Worm (Caenorhabditis elegans) whole organism, L1 larva: ENCODE results near the gene pmt-2.

Experiments used
- C16A3.4 ChIP-seq: fragments of 150-350 bp; optimal IDR thresholded peaks from 2 replicates; lab custom pipeline; 2014; ENCODE audit warnings: missing biosample characterization, missing genetic modification characterization
- F16B12.6 ChIP-seq: fragments of 150-350 bp; optimal IDR thresholded peaks from 2 replicates; lab custom pipeline; 2014; ENCODE audit warnings: missing biosample characterization, missing genetic modification characterization
- blmp-1 ChIP-seq: fragments of 150-350 bp; optimal IDR thresholded peaks from 2 replicates; lab custom pipeline; 2014; ENCODE audit warnings: missing biosample characterization, missing genetic modification characterization
- ceh-63 ChIP-seq: fragments of 200-800 bp; sonication (Bioruptor generic); optimal IDR thresholded peaks from 2 replicates; lab custom pipeline; 2018; ENCODE audit warnings: mild to moderate bottlenecking, missing genetic modification characterization, missing compliant biosample characterization
- ceh-82 ChIP-seq, 3 experiments: fragments of 150-350 bp in 1 of 3; sonication (generic microtip) in 2 of 3; optimal IDR thresholded peaks; 2 replicates each; lab custom pipeline; 2014 to 2017; ENCODE audit warnings: missing biosample characterization in 3 of 3, missing genetic modification characterization in 3 of 3
- ceh-88 ChIP-seq: fragments of 200-800 bp; sonication (Bioruptor generic); IDR thresholded peaks from 2 replicates; pipeline ENCODE4 v1.3.6; 2022; ENCODE audit warnings: missing genetic modification characterization, missing compliant biosample characterization
- ces-1 ChIP-seq: fragments of 150-350 bp; optimal IDR thresholded peaks from 2 replicates; lab custom pipeline; 2014; ENCODE audit warnings: missing biosample characterization, missing genetic modification reagents, missing genetic modification characterization
- efl-1 ChIP-seq, 4 experiments: fragments of 150-350 bp; optimal IDR thresholded peaks in 3 of 4; peaks in 1 of 4; 1 replicate in 1 of 4; 2 replicates in 3 of 4; lab custom pipeline; 2014; ENCODE audit warnings: missing biosample characterization in 2 of 4, missing genetic modification characterization in 2 of 4, missing genetic modification reagents in 2 of 4
- efl-3 ChIP-seq: fragments of 200-800 bp; sonication (Bioruptor generic); optimal IDR thresholded peaks from 2 replicates; lab custom pipeline; 2018; ENCODE audit warnings: mild to moderate bottlenecking, missing genetic modification characterization, missing compliant biosample characterization
- egl-27 ChIP-seq, 2 experiments: fragments of 150-350 bp in 1 of 2; sonication (generic microtip); optimal IDR thresholded peaks; 3 replicates each; lab custom pipeline; 2017 to 2018; ENCODE audit warnings: missing biosample characterization in 2 of 2, missing genetic modification characterization in 2 of 2, missing genetic modification reagents in 2 of 2
- elt-2 ChIP-seq: sonication (generic microtip); optimal IDR thresholded peaks from 2 replicates; lab custom pipeline; 2016; ENCODE audit warnings: missing genetic modification characterization, mild to moderate bottlenecking, inconsistent platforms, missing compliant biosample characterization, missing genetic modification reagents
- ets-5 ChIP-seq: fragments of 200-800 bp; sonication (Bioruptor generic); IDR thresholded peaks from 2 replicates; pipeline ENCODE4 v1.3.6; 2022; ENCODE audit warnings: missing genetic modification characterization, missing compliant biosample characterization
- fkh-8 ChIP-seq: sonication (generic microtip); optimal IDR thresholded peaks from 2 replicates; lab custom pipeline; 2016; ENCODE audit warnings: mild to moderate bottlenecking, missing genetic modification characterization, missing compliant biosample characterization
- grh-1 ChIP-seq: fragments of 200-800 bp; sonication (Bioruptor generic); IDR thresholded peaks from 2 replicates; pipeline ENCODE4 v1.3.6; 2022; ENCODE audit warnings: missing genetic modification reagents, missing genetic modification characterization, missing compliant biosample characterization
- hlh-17 ChIP-seq: fragments of 200-800 bp; sonication (Bioruptor generic); optimal IDR thresholded peaks from 2 replicates; lab custom pipeline; 2018; ENCODE audit warnings: missing genetic modification characterization, mild to moderate bottlenecking, missing compliant biosample characterization, moderate library complexity, borderline replicate concordance
- irx-1 ChIP-seq: sonication (generic microtip); optimal IDR thresholded peaks from 2 replicates; lab custom pipeline; 2016; ENCODE audit warnings: missing genetic modification characterization, missing compliant biosample characterization
- lin-15B ChIP-seq: fragments of 150-350 bp; sonication (generic microtip); optimal IDR thresholded peaks from 3 replicates; lab custom pipeline; 2014; ENCODE audit warnings: missing biosample characterization, missing genetic modification characterization
- lin-35 ChIP-seq, 2 experiments: fragments of 150-350 bp; optimal IDR thresholded peaks; 2 replicates each; lab custom pipeline; 2014; ENCODE audit warnings: missing biosample characterization in 2 of 2, missing genetic modification characterization in 2 of 2, missing genetic modification reagents in 2 of 2
- lin-39 ChIP-seq: fragments of 150-350 bp; optimal IDR thresholded peaks from 2 replicates; lab custom pipeline; 2014; ENCODE audit warnings: missing biosample characterization, missing genetic modification reagents, missing genetic modification characterization
- lir-3 ChIP-seq: sonication (generic microtip); optimal IDR thresholded peaks from 2 replicates; lab custom pipeline; 2016; ENCODE audit warnings: mild to moderate bottlenecking, missing genetic modification characterization, moderate library complexity, missing compliant biosample characterization; ENCODE audit not compliant: poor library complexity
- mdl-1 ChIP-seq, 2 experiments: fragments of 150-350 bp; optimal IDR thresholded peaks; 2 replicates each; lab custom pipeline; 2014 to 2017; ENCODE audit warnings: missing biosample characterization in 2 of 2, missing genetic modification characterization in 2 of 2, inconsistent platforms in 1 of 2
- mep-1 ChIP-seq: fragments of 150-350 bp; optimal IDR thresholded peaks from 2 replicates; lab custom pipeline; 2014; ENCODE audit warnings: missing biosample characterization, missing genetic modification characterization
- nhr-11 ChIP-seq: fragments of 150-350 bp; optimal IDR thresholded peaks from 2 replicates; lab custom pipeline; 2014; ENCODE audit warnings: missing biosample characterization, missing genetic modification characterization
- nhr-12 ChIP-seq: sonication (generic microtip); optimal IDR thresholded peaks from 2 replicates; lab custom pipeline; 2017; ENCODE audit warnings: missing biosample characterization, missing genetic modification characterization
- nhr-19 ChIP-seq: fragments of 200-800 bp; sonication (Bioruptor generic); conservative IDR thresholded peaks from 2 replicates; pipeline ENCODE4 v1.3.6; 2022; ENCODE audit warnings: missing genetic modification characterization, missing compliant biosample characterization
- nhr-237 ChIP-seq: fragments of 150-350 bp; optimal IDR thresholded peaks from 2 replicates; lab custom pipeline; 2014; ENCODE audit warnings: missing biosample characterization, missing genetic modification characterization
- nhr-47 ChIP-seq: sonication (generic microtip); optimal IDR thresholded peaks from 2 replicates; lab custom pipeline; 2016; ENCODE audit warnings: mild to moderate bottlenecking, missing genetic modification characterization, moderate library complexity, missing compliant biosample characterization
- nhr-71 ChIP-seq: sonication (generic microtip); optimal IDR thresholded peaks from 2 replicates; lab custom pipeline; 2016; ENCODE audit warnings: mild to moderate bottlenecking, missing genetic modification characterization, moderate library complexity, missing compliant biosample characterization
- nhr-77 ChIP-seq: fragments of 150-350 bp; optimal IDR thresholded peaks from 2 replicates; lab custom pipeline; 2014; ENCODE audit warnings: missing biosample characterization, missing genetic modification characterization
- pax-3 ChIP-seq: fragments of 200-800 bp; sonication (Bioruptor generic); optimal IDR thresholded peaks from 2 replicates; lab custom pipeline; 2018; ENCODE audit warnings: mild to moderate bottlenecking, missing genetic modification characterization, moderate library complexity, missing compliant biosample characterization
- rnt-1 ChIP-seq: sonication (generic microtip); optimal IDR thresholded peaks from 2 replicates; lab custom pipeline; 2016; ENCODE audit warnings: mild to moderate bottlenecking, missing genetic modification characterization, moderate library complexity, missing compliant biosample characterization
- sox-4 ChIP-seq: sonication (generic microtip); optimal IDR thresholded peaks from 2 replicates; lab custom pipeline; 2016; ENCODE audit warnings: missing genetic modification characterization, missing compliant biosample characterization
- sptf-1 ChIP-seq: fragments of 150-350 bp; optimal IDR thresholded peaks from 2 replicates; lab custom pipeline; 2014; ENCODE audit warnings: missing biosample characterization, missing genetic modification characterization
- swsn-7 ChIP-seq: sonication (generic microtip); optimal IDR thresholded peaks from 2 replicates; lab custom pipeline; 2016; ENCODE audit warnings: missing genetic modification characterization, missing compliant biosample characterization
- vab-15 ChIP-seq: sonication (generic microtip); optimal IDR thresholded peaks from 2 replicates; lab custom pipeline; 2017; ENCODE audit warnings: missing genotype, mild to moderate bottlenecking, missing genetic modification characterization, missing compliant biosample characterization
- zag-1 ChIP-seq: fragments of 150-350 bp; optimal IDR thresholded peaks from 2 replicates; lab custom pipeline; 2014; ENCODE audit warnings: missing biosample characterization, missing genetic modification characterization
- zip-4 ChIP-seq: fragments of 200-800 bp; sonication (Bioruptor generic); optimal IDR thresholded peaks from 2 replicates; lab custom pipeline; 2018; ENCODE audit warnings: mild to moderate bottlenecking, missing genetic modification characterization, moderate library complexity, missing compliant biosample characterization

Gene pmt-2

DNA sequence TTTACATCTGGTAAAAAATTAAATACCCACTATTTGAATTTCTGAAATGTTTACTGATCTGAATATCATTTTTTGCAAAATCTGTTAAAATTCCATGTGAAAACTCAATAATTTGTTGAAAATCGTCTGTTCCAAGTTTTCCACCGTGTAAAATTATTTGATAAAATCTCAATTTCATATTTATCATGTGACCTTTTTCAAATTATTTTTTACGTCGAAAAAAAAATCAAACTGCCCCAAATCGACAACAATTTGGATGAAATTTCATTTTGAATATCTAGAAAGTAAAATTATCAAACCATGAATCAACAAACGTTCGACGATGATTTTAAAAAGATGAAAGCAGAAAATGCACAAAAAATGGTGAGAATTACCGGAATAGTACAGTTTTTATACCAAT lies 26.8 kb downstream of the pmt-2 start, which contains the start of gene F41F3.9:
F41F3.9 (plus strand) TSS at position 301 of the 400 bp plus-strand sequence.
- TF ChIP-seq irx-1 (tag; lab: Kevin White, UChicago) (no peak), lin-15B (no peak), zag-1 (tag; lab: Kevin White, UChicago) (no peak), hlh-17 (no peak), sptf-1 (tag; lab: Kevin White, UChicago) (no peak), ceh-63 (no peak), ets-5 (GFP tag; lab: Robert Waterston, UW) (no peak), nhr-47 (tag; lab: Kevin White, UChicago) (no peak), rnt-1 (tag; lab: Kevin White, UChicago) (no peak), pax-3 (no peak), ces-1 (no peak), efl-3 (GFP tag; lab: Kevin White, UChicago) (no peak), efl-1 (optimal IDR thresholded peaks at IDR 0.05; lab: Kevin White, UChicago) (no peak), efl-1 (GFP tag; optimal IDR thresholded peaks at IDR 0.05 in 1 of 2; lab: Kevin White, UChicago) (no peak), mep-1 (no peak), lin-35 (GFP tag; optimal IDR thresholded peaks at IDR 0.05; lab: Kevin White, UChicago) (no peak), lin-39 (tag; lab: Kevin White, UChicago) (no peak), lir-3 (tag; lab: Kevin White, UChicago) (no peak), nhr-237 (tag; lab: Kevin White, UChicago) (no peak), zip-4 (GFP tag; lab: Kevin White, UChicago) (no peak)

DNA sequence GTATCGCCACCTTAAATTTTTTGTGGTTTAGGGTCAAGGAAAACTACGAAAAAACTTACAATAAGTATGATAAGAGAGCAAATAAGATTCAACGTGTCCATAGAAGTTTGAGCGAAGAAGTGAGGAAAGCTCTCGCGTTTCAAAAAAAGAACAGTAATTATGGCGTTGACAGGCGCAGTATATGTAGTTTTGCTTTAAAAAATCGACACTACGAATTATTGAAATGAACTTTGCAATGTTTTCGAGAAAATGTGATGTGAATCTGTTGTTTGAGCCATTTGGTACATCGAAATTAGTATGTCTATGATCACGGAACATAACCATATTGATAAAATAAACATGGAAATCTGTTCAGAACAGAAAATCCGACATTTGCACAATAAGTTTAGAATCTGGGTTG lies 34.0 kb downstream of the pmt-2 start, which contains the start of gene srx-74:
srx-74 (minus strand) TSS at position 101 of the 400 bp plus-strand sequence.
- TF ChIP-seq blmp-1 (tag; lab: Kevin White, UChicago) (no peak), nhr-12 (no peak), efl-1 (optimal IDR thresholded peaks at IDR 0.05; lab: Kevin White, UChicago) (no peak), efl-1 (GFP tag; optimal IDR thresholded peaks at IDR 0.05 in 1 of 2; lab: Kevin White, UChicago) (no peak), C16A3.4 (tag; lab: Kevin White, UChicago) (no peak), swsn-7 (tag; lab: Kevin White, UChicago) (no peak), nhr-71 (tag; lab: Kevin White, UChicago) (no peak), F16B12.6 (tag; lab: Kevin White, UChicago) (no peak), egl-27 (tag; optimal IDR thresholded peaks at IDR 0.05; lab: Kevin White, UChicago) (no peak), nhr-77 (no peak), nhr-19 (GFP tag; lab: Robert Waterston, UW) (no peak), vab-15 (tag; lab: Kevin White, UChicago) (no peak)

DNA sequence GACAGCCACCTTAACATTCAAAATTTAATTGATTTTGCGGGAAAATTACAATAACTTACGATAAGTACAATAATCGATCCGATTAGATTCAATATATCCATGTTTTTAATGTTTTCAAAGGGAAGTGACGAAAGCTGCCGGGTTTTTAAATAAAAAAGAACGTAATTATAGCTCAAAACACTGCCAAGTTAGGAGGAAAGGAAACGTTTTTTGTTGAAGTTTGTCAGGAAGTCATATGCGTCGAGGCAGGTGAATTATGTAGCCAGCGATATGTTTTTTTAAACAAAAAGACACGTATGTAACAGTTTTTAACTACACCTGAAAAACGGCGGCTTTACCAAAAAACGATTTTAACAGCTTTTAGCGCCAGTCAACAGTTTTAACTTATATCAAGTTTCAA lies 37.3 kb downstream of the pmt-2 start, which contains the start of gene srx-73:
srx-73 (minus strand) TSS at position 101 of the 400 bp plus-strand sequence.
- no peak for TF ChIP-seq ceh-63
- no peak for TF ChIP-seq elt-2 (tag; lab: Kevin White, UChicago)
- no peak for TF ChIP-seq fkh-8 (tag; lab: Kevin White, UChicago)
- TF ChIP-seq sox-4, result no peak
- TF ChIP-seq egl-27 (tag; optimal IDR thresholded peaks at IDR 0.05; lab: Kevin White, UChicago), result no peak
- TF ChIP-seq ceh-88, result no peak
- no peak for TF ChIP-seq grh-1 (GFP tag; lab: Robert Waterston, UW)
- no peak for TF ChIP-seq mdl-1 (tag; optimal IDR thresholded peaks at IDR 0.05; lab: Kevin White, UChicago)
- no peak for TF ChIP-seq zip-4 (GFP tag; lab: Kevin White, UChicago)
- TF ChIP-seq efl-3 (GFP tag; lab: Kevin White, UChicago), result no peak
- no peak for TF ChIP-seq nhr-19 (GFP tag; lab: Robert Waterston, UW)
- TF ChIP-seq ceh-82 (tag; optimal IDR thresholded peaks at IDR 0.05; lab: Kevin White, UChicago), result no peak
- no peak for TF ChIP-seq nhr-11 (tag; lab: Kevin White, UChicago)
- TF ChIP-seq ets-5 (GFP tag; lab: Robert Waterston, UW), result no peak
- TF ChIP-seq, all 84 proteins: peak for 0
